Worm (Caenorhabditis elegans): ENCODE data around the gene ceh-41.
A peak's percentile ranks its signal among the peaks of the same experiment; 100 is the strongest.

ceh-41 gene

ce11 chrX:1816106-1816505 lies 32.4 kb downstream of the ceh-41 start, which contains the start of gene C14E2.7:
Gene C14E2.7 (plus strand): TSS chrX:1816406.
- no peak for TF ChIP-seq scrt-1 (GFP tag; IDR thresholded peaks at IDR 0.05)
- TF ChIP-seq F13C5.2 (tag; optimal IDR thresholded peaks at IDR 0.05): no peak
- TF ChIP-seq aly-1 (tag; optimal IDR thresholded peaks at IDR 0.05): no peak
- TF ChIP-seq hmg-4 (GFP tag; optimal IDR thresholded peaks at IDR 0.05): no peak
- TF ChIP-seq B0310.2 (tag; optimal IDR thresholded peaks at IDR 0.05): no peak
- TF ChIP-seq ceh-36 (tag; optimal IDR thresholded peaks at IDR 0.05): no peak
- TF ChIP-seq tbx-11 (GFP tag; IDR thresholded peaks at IDR 0.05): no peak
- no peak for TF ChIP-seq sea-1 (GFP tag; conservative IDR thresholded peaks at IDR 0.05)
- no peak for TF ChIP-seq ets-7 (tag; optimal IDR thresholded peaks at IDR 0.05)
- no peak for TF ChIP-seq tbx-37 (GFP tag; conservative IDR thresholded peaks at IDR 0.05)
- no peak for TF ChIP-seq hmbx-1 (tag; optimal IDR thresholded peaks at IDR 0.05)
- no peak for TF ChIP-seq hnd-1 (tag; optimal IDR thresholded peaks at IDR 0.05)
- no peak for TF ChIP-seq flt-1 (GFP tag; IDR thresholded peaks at IDR 0.05)
- TF ChIP-seq pes-1 (GFP tag; IDR thresholded peaks at IDR 0.05): no peak
- no peak for TF ChIP-seq ceh-13 (GFP tag; optimal IDR thresholded peaks at IDR 0.05)

- TF ChIP-seq B0310.2 (tag; optimal IDR thresholded peaks at IDR 0.05) (no peak), tbx-11 (GFP tag; IDR thresholded peaks at IDR 0.05) (no peak), hmg-4 (GFP tag; optimal IDR thresholded peaks at IDR 0.05) (no peak), scrt-1 (GFP tag; IDR thresholded peaks at IDR 0.05) (no peak), sea-1 (GFP tag; conservative IDR thresholded peaks at IDR 0.05) (no peak), ceh-36 (tag; optimal IDR thresholded peaks at IDR 0.05) (no peak), pes-1 (GFP tag; IDR thresholded peaks at IDR 0.05) (no peak), aly-1 (tag; optimal IDR thresholded peaks at IDR 0.05) (no peak), tra-4 (tag; optimal IDR thresholded peaks at IDR 0.05) (no peak), ceh-13 (GFP tag; optimal IDR thresholded peaks at IDR 0.05) (no peak), ets-7 (tag; optimal IDR thresholded peaks at IDR 0.05) (no peak), ama-1 (optimal IDR thresholded peaks at IDR 0.05) (no peak)
These were observed 37.0 kb downstream of the ceh-41 start, which contains the start of gene C14E2.3 for ce11 chrX:1811436-1811835. Gene C14E2.3 (minus strand): TSS chrX:1811536.

ce11 chrX:1800980-1801506 lies 47.4 kb downstream of the ceh-41 start, which contains the start of gene C14E2.11:
Gene C14E2.11 (plus strand): TSS chrX:1801456.
- peak; percentile 31 for TF ChIP-seq hmg-4 (GFP tag; optimal IDR thresholded peaks at IDR 0.05)
- TF ChIP-seq flt-1 (GFP tag; IDR thresholded peaks at IDR 0.05): no peak

ce11 chrX:1798543-1798942 lies 49.9 kb downstream of the ceh-41 start:
- TF ChIP-seq ets-7 (tag; optimal IDR thresholded peaks at IDR 0.05) (no peak), sea-1 (GFP tag; conservative IDR thresholded peaks at IDR 0.05) (no peak), aly-1 (tag; optimal IDR thresholded peaks at IDR 0.05) (no peak), B0310.2 (tag; optimal IDR thresholded peaks at IDR 0.05) (no peak), hnd-1 (tag; optimal IDR thresholded peaks at IDR 0.05) (no peak), scrt-1 (GFP tag; IDR thresholded peaks at IDR 0.05) (no peak), flt-1 (GFP tag; IDR thresholded peaks at IDR 0.05) (no peak), tbx-37 (GFP tag; conservative IDR thresholded peaks at IDR 0.05) (no peak), ceh-36 (tag; optimal IDR thresholded peaks at IDR 0.05) (no peak), ama-1 (optimal IDR thresholded peaks at IDR 0.05) (no peak)

Data from whole organism, early embryonic.